Fruit fly (Drosophila melanogaster) whole organism, pupa: ENCODE data around the gene ZC3H3.
A peak's percentile ranks its signal among the peaks of the same experiment; 100 is the strongest.

Experiments used
- CG10348 ChIP-seq: fragments of 200-800 bp; sonication (Bioruptor generic); IDR thresholded peaks from 2 replicates; pipeline ENCODE4 v1.3.6; 2022; ENCODE audit warnings: missing biosample characterization, missing genetic modification characterization
- CG12605 ChIP-seq: fragments of 200-800 bp; sonication (Bioruptor generic); IDR thresholded peaks from 2 replicates; pipeline ENCODE4 v1.3.6; 2022; ENCODE audit warnings: missing biosample characterization, missing genetic modification characterization
- CG13204 ChIP-seq: fragments of 200-800 bp; sonication (Bioruptor generic); optimal IDR thresholded peaks from 2 replicates; lab custom pipeline; 2018; ENCODE audit warnings: missing biosample characterization, mild to moderate bottlenecking, missing genetic modification characterization, moderate library complexity
- CG14655 ChIP-seq: fragments of 200-800 bp; sonication (Bioruptor generic); optimal IDR thresholded peaks from 3 replicates; lab custom pipeline; 2017; ENCODE audit warnings: mild to moderate bottlenecking, missing biosample characterization, missing genetic modification reagents, missing genetic modification characterization
- CG15710 ChIP-seq: fragments of 200-800 bp; sonication (Bioruptor generic); optimal IDR thresholded peaks from 2 replicates; lab custom pipeline; 2018; ENCODE audit warnings: missing biosample characterization, mild to moderate bottlenecking, missing genetic modification characterization, moderate library complexity
- CG17806 ChIP-seq: fragments of 200-800 bp; sonication (Bioruptor generic); optimal IDR thresholded peaks from 2 replicates; lab custom pipeline; 2018; ENCODE audit warnings: missing biosample characterization, mild to moderate bottlenecking, missing genetic modification characterization, moderate library complexity
- CG32121 ChIP-seq: fragments of 200-800 bp; sonication (Bioruptor generic); IDR thresholded peaks from 2 replicates; pipeline ENCODE4 v1.3.6; 2022; ENCODE audit warnings: missing biosample characterization, missing genetic modification characterization
- CG34367 ChIP-seq: fragments of 200-800 bp; sonication (Bioruptor generic); optimal IDR thresholded peaks from 2 replicates; lab custom pipeline; 2018; ENCODE audit warnings: missing biosample characterization, mild to moderate bottlenecking, missing genetic modification characterization
- CG4496 ChIP-seq: fragments of 200-800 bp; sonication (Bioruptor generic); IDR thresholded peaks from 3 replicates; pipeline ENCODE4 v1.3.6; 2022; ENCODE audit warnings: missing biosample characterization, missing genetic modification characterization
- CG8159 ChIP-seq: fragments of 200-800 bp; sonication (Bioruptor generic); optimal IDR thresholded peaks from 3 replicates; lab custom pipeline; 2018; ENCODE audit warnings: missing biosample characterization, mild to moderate bottlenecking, missing genetic modification characterization, moderate library complexity
- CG8301 ChIP-seq: fragments of 200-800 bp; sonication (Bioruptor generic); optimal IDR thresholded peaks from 2 replicates; lab custom pipeline; 2018; ENCODE audit warnings: missing biosample characterization, mild to moderate bottlenecking, missing genetic modification characterization
- CG9948 ChIP-seq: fragments of 200-800 bp; sonication (Bioruptor generic); optimal IDR thresholded peaks from 2 replicates; lab custom pipeline; 2018; ENCODE audit warnings: missing biosample characterization, mild to moderate bottlenecking, missing genetic modification characterization, moderate library complexity
- D1 ChIP-seq: fragments of 200-800 bp; sonication (Bioruptor generic); optimal IDR thresholded peaks from 2 replicates; lab custom pipeline; 2018; ENCODE audit warnings: missing biosample characterization, mild to moderate bottlenecking, missing genetic modification characterization, moderate library complexity
- EcR ChIP-seq: fragments of 200-800 bp; sonication (Bioruptor generic); optimal IDR thresholded peaks from 3 replicates; lab custom pipeline; 2019; ENCODE audit warnings: missing biosample characterization, missing genetic modification characterization, mild to moderate bottlenecking, moderate library complexity, missing genetic modification reagents
- Ets98B ChIP-seq: fragments of 200-800 bp; sonication (Bioruptor generic); IDR thresholded peaks from 2 replicates; pipeline ENCODE4 v1.3.6; 2022; ENCODE audit warnings: missing biosample characterization, missing genetic modification characterization
- Pif1A ChIP-seq: fragments of 200-800 bp; sonication (Bioruptor generic); optimal IDR thresholded peaks from 3 replicates; lab custom pipeline; 2016; ENCODE audit warnings: missing biosample characterization, missing genetic modification characterization
- Pif1B ChIP-seq: fragments of 200-800 bp; sonication (Bioruptor generic); optimal IDR thresholded peaks from 3 replicates; lab custom pipeline; 2016; ENCODE audit warnings: missing biosample characterization, missing genetic modification characterization
- Snoo ChIP-seq: fragments of 200-800 bp; sonication (Bioruptor generic); optimal IDR thresholded peaks from 3 replicates; lab custom pipeline; 2017; ENCODE audit warnings: missing biosample characterization, mild to moderate bottlenecking, missing genetic modification characterization, inconsistent platforms
- fd96Ca ChIP-seq: fragments of 200-800 bp; sonication (Bioruptor generic); IDR thresholded peaks from 3 replicates; pipeline ENCODE4 v1.3.6; 2022; ENCODE audit warnings: missing biosample characterization, missing genetic modification characterization
- gl ChIP-seq: fragments of 200-800 bp; sonication (Bioruptor generic); optimal IDR thresholded peaks from 2 replicates; lab custom pipeline; 2018; ENCODE audit warnings: missing biosample characterization, mild to moderate bottlenecking, missing genetic modification characterization
- rn ChIP-seq: fragments of 200-800 bp; sonication (Bioruptor generic); IDR thresholded peaks from 2 replicates; pipeline ENCODE4 v1.3.6; 2022; ENCODE audit warnings: missing biosample characterization, missing genetic modification characterization

The ZC3H3 gene

DNA sequence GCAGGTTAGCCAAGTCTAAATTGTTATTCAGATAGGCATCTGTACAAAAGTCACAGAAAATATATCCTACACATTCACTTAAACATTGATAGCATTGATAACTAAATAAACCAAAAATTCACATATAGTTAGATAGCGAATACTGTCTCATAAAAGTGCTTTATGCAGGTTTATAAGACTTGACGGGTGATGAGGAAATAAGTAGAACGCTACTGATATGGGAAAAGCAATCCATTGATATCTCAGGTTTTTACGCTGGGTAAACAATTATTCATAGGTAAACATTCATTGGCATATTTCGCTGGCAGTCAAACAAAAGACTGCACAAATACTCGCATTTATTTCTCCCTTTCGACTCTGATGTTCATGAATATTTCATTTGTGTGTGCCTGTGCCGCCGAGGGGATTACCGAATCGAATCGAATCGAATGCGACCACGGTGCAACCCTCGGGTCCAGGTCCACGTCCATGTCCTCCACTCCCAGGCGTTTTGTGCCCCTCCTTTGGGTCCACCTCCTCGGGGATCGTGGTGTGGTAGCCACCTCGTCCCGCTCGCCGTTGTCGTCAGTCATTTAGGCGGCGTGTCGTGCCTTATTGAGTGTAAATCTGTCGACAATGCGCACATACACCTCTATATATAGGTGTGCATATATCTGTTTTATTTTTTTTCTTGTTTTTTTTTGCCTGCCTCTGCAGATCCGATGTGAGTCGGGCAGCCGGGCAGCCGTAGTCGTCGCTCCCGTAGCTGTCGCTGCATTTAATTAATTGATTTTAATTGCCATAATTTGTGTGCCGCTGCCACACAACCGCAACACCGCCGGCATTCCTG lies 49.3 kb downstream of the ZC3H3 start:
- TF ChIP-seq fd96Ca (GFP tag; lab: Robert Waterston, UW) (no peak; the same call in 2 of the 3 replicates), CG8159 (peak; percentile 52), CG12605 (GFP tag; lab: Robert Waterston, UW) (no peak), CG17806 (tag; lab: Kevin White, UChicago) (peak; percentile 15), CG14655 (peak; percentile 40), CG13204 (GFP tag; lab: Kevin White, UChicago) (peak; percentile 79), Ets98B (GFP tag; lab: Robert Waterston, UW) (peak; percentile 33; the same call in 1 of the 2 replicates), CG9948 (tag; lab: Kevin White, UChicago) (peak; percentile 37), CG8301 (tag; lab: Kevin White, UChicago) (peak; percentile 19), Pif1A (GFP tag; lab: Kevin White, UChicago) (peak; percentile 41), CG32121 (no peak), CG15710 (tag; lab: Kevin White, UChicago) (peak; percentile 26), CG4496 (GFP tag; lab: Robert Waterston, UW) (peak; percentile 40; the same call in 1 of the 3 replicates), Snoo (peak; percentile 8), CG10348 (GFP tag; lab: Robert Waterston, UW) (no peak), Pif1B (GFP tag; lab: Kevin White, UChicago) (no peak), rn (GFP tag; lab: Robert Waterston, UW) (no peak), gl (tag; lab: Kevin White, UChicago) (no peak), D1 (tag; lab: Kevin White, UChicago) (no peak), CG34367 (tag; lab: Kevin White, UChicago) (peak; percentile 11), EcR (GFP tag; lab: Kevin White, UChicago) (peak; percentile 67)

DNA sequence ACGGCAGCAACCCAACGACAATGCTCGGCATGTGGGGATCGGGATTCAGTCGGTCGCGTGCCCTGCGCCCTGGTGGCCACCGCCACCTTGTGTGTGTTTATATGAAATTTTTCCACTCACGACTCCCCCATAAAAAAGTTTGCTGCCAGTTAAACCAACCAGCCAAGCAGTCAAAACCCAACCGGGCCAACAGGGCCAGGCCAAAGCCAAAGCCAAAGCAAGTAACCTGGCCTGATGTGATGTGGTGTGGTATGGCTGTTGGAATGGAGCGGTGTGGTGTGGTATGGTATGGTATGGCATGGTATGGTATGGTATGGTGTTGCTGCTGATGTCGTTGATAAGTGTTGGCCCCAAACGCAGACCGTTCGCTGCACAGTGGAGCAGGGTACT lies 50.0 kb downstream of the ZC3H3 start:
- TF ChIP-seq EcR (GFP tag; lab: Kevin White, UChicago) (peak; percentile 42), Pif1A (GFP tag; lab: Kevin White, UChicago) (no peak), Ets98B (GFP tag; lab: Robert Waterston, UW) (peak; percentile 14; the same call in 1 of the 2 replicates), Pif1B (GFP tag; lab: Kevin White, UChicago) (no peak), CG4496 (GFP tag; lab: Robert Waterston, UW) (no peak; the same call in 2 of the 3 replicates), CG13204 (GFP tag; lab: Kevin White, UChicago) (peak; percentile 15), CG8301 (tag; lab: Kevin White, UChicago) (no peak)

DNA sequence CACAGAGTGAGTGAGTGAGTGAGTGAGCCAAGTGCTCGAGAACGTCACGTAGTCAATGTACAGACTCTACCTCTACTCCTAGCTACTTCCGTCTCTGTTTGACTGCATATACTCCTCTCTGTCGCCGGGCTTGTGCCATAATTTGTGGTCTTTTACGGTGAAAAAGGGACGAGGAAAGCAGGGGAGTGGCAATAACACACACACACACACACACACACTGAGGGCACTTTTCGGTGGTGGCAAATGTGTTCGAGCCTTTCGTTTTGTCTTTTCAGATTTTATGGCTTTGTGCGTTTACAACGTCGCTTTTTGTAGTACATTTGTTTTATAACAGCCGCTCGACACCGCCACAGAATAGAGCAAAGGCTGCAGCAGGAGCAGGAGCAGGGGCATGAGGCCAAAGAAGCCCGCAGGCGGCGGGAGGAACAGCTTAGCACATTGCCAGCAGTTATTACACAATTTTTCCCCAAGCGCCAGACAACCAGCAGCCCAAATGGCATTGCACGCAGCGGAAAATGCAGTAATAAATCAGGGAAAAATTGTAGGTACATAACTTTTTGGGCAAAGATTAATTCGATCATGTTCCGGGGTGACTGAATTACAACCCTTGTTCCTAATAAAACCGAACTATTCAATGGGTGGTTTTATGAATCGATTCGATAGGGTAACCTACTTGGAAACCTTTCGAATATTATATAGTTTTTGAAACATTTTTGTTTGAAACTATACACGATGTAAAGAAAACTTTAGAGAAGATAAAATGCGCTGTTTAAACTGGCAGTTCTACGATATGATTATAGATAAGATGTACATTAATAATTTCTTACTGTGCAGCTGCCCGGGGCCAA lies 50.6 kb downstream of the ZC3H3 start:
- TF ChIP-seq fd96Ca (GFP tag; lab: Robert Waterston, UW) (0 out of 3 replicates have a peak, but pooled peaks have one; percentile 34), CG14655 (peak; percentile 84), CG13204 (GFP tag; lab: Kevin White, UChicago) (no peak), Snoo (peak; percentile 40), CG8301 (tag; lab: Kevin White, UChicago) (peak; percentile 72), CG4496 (GFP tag; lab: Robert Waterston, UW) (0 out of 3 replicates have a peak, but pooled peaks have one; percentile 35), Pif1B (GFP tag; lab: Kevin White, UChicago) (peak; percentile 32), Pif1A (GFP tag; lab: Kevin White, UChicago) (peak; percentile 73), CG34367 (tag; lab: Kevin White, UChicago) (peak; percentile 39), CG10348 (GFP tag; lab: Robert Waterston, UW) (no peak), CG15710 (tag; lab: Kevin White, UChicago) (peak; percentile 67), EcR (GFP tag; lab: Kevin White, UChicago) (no peak), CG9948 (tag; lab: Kevin White, UChicago) (peak; percentile 68), rn (GFP tag; lab: Robert Waterston, UW) (no peak), gl (tag; lab: Kevin White, UChicago) (no peak), CG17806 (tag; lab: Kevin White, UChicago) (peak; percentile 63), CG8159 (peak; percentile 81), D1 (tag; lab: Kevin White, UChicago) (peak; percentile 5)

DNA sequence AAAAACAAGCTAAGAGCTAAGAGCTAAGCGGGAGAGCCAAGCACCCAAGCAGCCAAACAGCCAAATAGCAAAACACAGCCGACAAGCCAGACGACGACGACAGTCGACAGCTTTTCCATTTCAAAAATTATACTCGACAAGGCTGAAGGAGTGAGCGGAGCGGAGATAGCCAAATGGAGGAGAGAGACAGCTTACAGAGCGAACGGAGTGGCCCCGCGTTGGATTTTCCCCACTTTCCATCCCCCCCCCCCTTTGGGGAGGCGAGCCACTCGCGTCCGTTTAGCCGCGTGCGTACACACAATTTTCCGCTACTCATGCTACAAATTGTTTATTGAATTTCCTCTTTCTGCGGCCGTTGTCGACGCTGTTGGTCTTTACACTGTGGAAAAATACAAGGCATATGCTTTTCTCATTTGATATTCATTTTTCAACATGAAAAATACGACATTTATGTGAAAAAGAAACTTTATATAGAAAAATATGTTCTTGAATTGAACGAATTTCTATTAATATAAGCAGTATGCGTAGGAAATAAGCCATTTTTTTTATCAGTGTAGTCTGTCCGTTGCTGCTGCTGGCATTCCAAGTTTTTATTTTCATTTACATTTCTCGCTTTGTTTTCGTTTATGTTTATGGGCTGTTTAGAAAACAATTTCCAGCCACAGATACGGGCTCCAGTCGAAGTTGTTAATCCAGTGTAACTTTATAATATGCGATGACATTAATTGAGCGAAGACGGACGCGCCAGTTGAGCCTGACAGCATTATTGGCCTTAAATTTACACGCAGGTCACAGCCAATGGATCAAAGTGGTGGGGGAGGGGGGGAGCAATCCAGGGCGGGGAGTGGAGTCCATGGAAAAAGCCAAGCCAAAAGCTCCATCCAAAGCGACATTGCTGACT lies 51.4 kb downstream of the ZC3H3 start:
- TF ChIP-seq Pif1B (GFP tag; lab: Kevin White, UChicago) (peak; percentile 92), Snoo (peak; percentile 82), CG8301 (tag; lab: Kevin White, UChicago) (peak; percentile 97), CG12605 (GFP tag; lab: Robert Waterston, UW) (peak; percentile 96), CG14655 (peak; percentile 96), CG15710 (tag; lab: Kevin White, UChicago) (peak; percentile 95), rn (GFP tag; lab: Robert Waterston, UW) (peak; percentile 87), Ets98B (GFP tag; lab: Robert Waterston, UW) (peak; percentile 96), CG9948 (tag; lab: Kevin White, UChicago) (peak; percentile 97), Pif1A (GFP tag; lab: Kevin White, UChicago) (peak; percentile 96), CG10348 (GFP tag; lab: Robert Waterston, UW) (peak; percentile 85), CG4496 (GFP tag; lab: Robert Waterston, UW) (peak; percentile 96), gl (tag; lab: Kevin White, UChicago) (peak; percentile 90), CG17806 (tag; lab: Kevin White, UChicago) (peak; percentile 96), CG34367 (tag; lab: Kevin White, UChicago) (peak; percentile 92), D1 (tag; lab: Kevin White, UChicago) (peak; percentile 92), CG32121 (peak; percentile 96), CG13204 (GFP tag; lab: Kevin White, UChicago) (peak; percentile 74), CG8159 (peak; percentile 97), fd96Ca (GFP tag; lab: Robert Waterston, UW) (peak; percentile 88), EcR (GFP tag; lab: Kevin White, UChicago) (peak; percentile 37)
